Worm (Caenorhabditis elegans): ENCODE measurements around the gene sdf-9.
"Not testable (repeated sequence)": the region's sequence is repeated elsewhere in the genome, so short reads cannot be mapped to it uniquely, and the experiment has no call there.

ce11 chrV:20795374-20795773 is 2.6 kb upstream of the sdf-9 start:
- TF ChIP-seq ces-1 (GFP tag; optimal IDR thresholded peaks at IDR 0.05); nhr-237 (tag; optimal IDR thresholded peaks at IDR 0.05): not testable (repeated sequence)
